Worm (Caenorhabditis elegans): ENCODE data around the gene idpc-6.

Gene idpc-6

DNA sequence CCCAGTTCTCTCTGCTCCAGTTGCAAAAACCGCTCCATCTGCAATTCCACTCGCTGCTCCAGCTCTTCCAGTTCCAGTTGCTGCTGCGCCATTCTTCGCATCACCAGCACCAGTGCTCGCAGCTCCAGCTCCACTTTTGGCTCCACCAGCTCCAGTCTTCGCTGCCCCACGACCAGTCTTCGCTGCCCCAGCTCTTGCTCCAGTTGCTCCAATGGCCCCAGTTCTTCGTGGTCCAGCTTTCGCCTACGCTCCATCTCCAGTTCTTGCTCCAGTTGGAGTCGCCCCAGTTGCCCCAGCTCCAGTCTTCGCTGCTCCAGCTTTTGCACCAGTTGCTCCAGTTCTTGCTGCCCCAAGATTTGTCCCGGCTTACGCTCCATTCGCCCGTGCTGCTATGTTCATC is 467 bp downstream of the idpc-6 start (continued):
- TF ChIP-seq bed-1 (GFP tag; IDR thresholded peaks at IDR 0.05), result no peak
- peak; percentile 84 for TF ChIP-seq zfh-2 (GFP tag; conservative IDR thresholded peaks at IDR 0.05)
- no peak for TF ChIP-seq snpc-4 (GFP tag; optimal IDR thresholded peaks at IDR 0.05)
- no peak for TF ChIP-seq snpc-4 (tag; optimal IDR thresholded peaks at IDR 0.05)
- no peak for TF ChIP-seq B0261.1 (tag; optimal IDR thresholded peaks at IDR 0.05)
- TF ChIP-seq hmg-20 (GFP tag; IDR thresholded peaks at IDR 0.05), result no peak
- TF ChIP-seq egl-44 (GFP tag; IDR thresholded peaks at IDR 0.05), result no peak
- 0 out of 2 replicates have a peak, but pooled peaks have one; percentile 23 for TF ChIP-seq madf-3 (GFP tag; IDR thresholded peaks at IDR 0.05)
- TF ChIP-seq madf-10 (tag; optimal IDR thresholded peaks at IDR 0.05), result no peak
- TF ChIP-seq Y56A3A.18 (GFP tag; IDR thresholded peaks at IDR 0.05), result no peak
- 0 out of 2 replicates have a peak, but pooled peaks have one; percentile 35 for TF ChIP-seq nfyb-1 (GFP tag; IDR thresholded peaks at IDR 0.05)
- no peak for TF ChIP-seq Y79H2A.3 (GFP tag; conservative IDR thresholded peaks at IDR 0.05)
- TF ChIP-seq D2030.7 (GFP tag; IDR thresholded peaks at IDR 0.05), result no peak
- no peak for TF ChIP-seq atf-7 (tag; optimal IDR thresholded peaks at IDR 0.05)
- TF ChIP-seq ztf-25 (GFP tag; IDR thresholded peaks at IDR 0.05), result no peak
- TF ChIP-seq ztf-3 (GFP tag; optimal IDR thresholded peaks at IDR 0.05), result no peak
- TF ChIP-seq C06A6.2 (GFP tag; conservative IDR thresholded peaks at IDR 0.05), result no peak
- no peak for TF ChIP-seq Y95B8A.8 (GFP tag; IDR thresholded peaks at IDR 0.05)
- no peak for TF ChIP-seq lag-1 (GFP tag; IDR thresholded peaks at IDR 0.05)
- no peak for TF ChIP-seq unc-62 (GFP tag; optimal IDR thresholded peaks at IDR 0.05)
- TF ChIP-seq bed-2 (GFP tag; IDR thresholded peaks at IDR 0.05), result no peak
- no peak for TF ChIP-seq ceh-91 (GFP tag; IDR thresholded peaks at IDR 0.05)
- no peak for TF ChIP-seq ekl-4 (GFP tag; IDR thresholded peaks at IDR 0.05)
- TF ChIP-seq attf-5 (GFP tag; optimal IDR thresholded peaks at IDR 0.05), result no peak
- TF ChIP-seq madf-6 (GFP tag; IDR thresholded peaks at IDR 0.05), result no peak
- no peak for TF ChIP-seq ZK185.1 (tag; optimal IDR thresholded peaks at IDR 0.05; ENCODE audit: poor library complexity, severe bottlenecking)
- no peak for TF ChIP-seq ceh-40 (GFP tag; IDR thresholded peaks at IDR 0.05)
- TF ChIP-seq repo-1 (tag; optimal IDR thresholded peaks at IDR 0.05), result no peak
- TF ChIP-seq snpc-1.1 (tag; optimal IDR thresholded peaks at IDR 0.05; ENCODE audit: insufficient read depth), result no peak
- TF ChIP-seq K12H6.12 (tag; optimal IDR thresholded peaks at IDR 0.05), result no peak
- no peak for TF ChIP-seq mcd-1 (GFP tag; IDR thresholded peaks at IDR 0.05)
- TF ChIP-seq ccch-3 (GFP tag; optimal IDR thresholded peaks at IDR 0.05), result no peak
- 0 out of 2 replicates have a peak, but pooled peaks have one; percentile 41 for TF ChIP-seq nhr-120 (GFP tag; IDR thresholded peaks at IDR 0.05)
- no peak for TF ChIP-seq attf-6 (GFP tag; IDR thresholded peaks at IDR 0.05)

DNA sequence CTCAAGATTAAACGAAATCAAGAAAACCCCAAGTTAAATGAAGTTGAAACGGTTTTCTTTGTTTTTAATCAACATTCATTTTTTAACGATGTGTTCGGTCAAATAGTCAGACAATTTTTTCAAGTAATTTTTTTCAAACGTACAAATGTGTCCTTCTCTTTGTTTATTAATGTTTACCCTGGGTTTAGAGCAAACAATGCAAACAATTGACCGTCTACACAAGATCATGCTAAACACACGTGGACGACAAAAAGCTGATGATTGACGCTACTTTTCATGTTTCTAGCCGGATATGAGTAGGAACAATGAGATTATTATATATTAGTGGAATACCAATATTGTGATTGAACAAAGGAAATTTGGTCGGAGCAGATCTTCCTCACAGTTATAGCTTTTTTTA is 1.5 kb downstream of the idpc-6 start:
- TF ChIP-seq T26A5.8 (tag; optimal IDR thresholded peaks at IDR 0.05) (no peak), F22D6.2 (tag; optimal IDR thresholded peaks at IDR 0.05) (no peak), dpl-1 (GFP tag; optimal IDR thresholded peaks at IDR 0.05) (no peak), ztf-18 (tag; optimal IDR thresholded peaks at IDR 0.05) (no peak)

DNA sequence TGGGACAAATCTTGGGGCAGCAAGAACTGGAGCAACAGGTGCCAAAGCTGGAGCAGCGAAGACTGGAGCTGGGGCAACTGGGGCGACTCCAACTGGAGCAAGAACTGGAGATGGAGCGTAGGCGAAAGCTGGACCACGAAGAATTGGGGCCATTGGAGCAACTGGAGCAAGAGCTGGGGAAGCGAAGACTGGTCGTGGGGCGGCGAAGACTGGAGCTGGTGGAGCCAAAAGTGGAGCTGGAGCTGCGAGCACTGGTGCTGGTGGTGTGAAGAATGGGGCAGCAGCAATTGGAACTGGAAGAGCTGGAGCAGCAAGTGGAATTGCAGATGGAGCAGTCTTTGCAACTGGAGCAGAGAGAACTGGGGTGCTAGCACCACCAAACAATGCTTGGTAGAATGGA is 2.4 kb downstream of the idpc-6 start:
- TF ChIP-seq egrh-3 (GFP tag; IDR thresholded peaks at IDR 0.05), result peak; percentile 79; the same call in 1 of the 2 replicates
- peak; percentile 76 for TF ChIP-seq zfh-2 (GFP tag; conservative IDR thresholded peaks at IDR 0.05)
- TF ChIP-seq hlh-26 (GFP tag; conservative IDR thresholded peaks at IDR 0.05), result 0 out of 2 replicates have a peak, but pooled peaks have one; percentile 10
